Worm (Caenorhabditis elegans) whole organism, L4 larva: ENCODE measurements around the gene wago-4.

Source experiments
- F10B5.3 ChIP-seq: sonication (generic microtip); optimal IDR thresholded peaks from 2 replicates; lab custom pipeline; 2016; ENCODE audit warnings: mild to moderate bottlenecking, missing genetic modification characterization, missing compliant biosample characterization
- F37D6.2 ChIP-seq: sonication (generic microtip); optimal IDR thresholded peaks from 2 replicates; lab custom pipeline; 2016; ENCODE audit warnings: mild to moderate bottlenecking, missing genetic modification characterization, missing compliant biosample characterization
- F49E8.2 ChIP-seq: sonication (generic microtip); optimal IDR thresholded peaks from 2 replicates; lab custom pipeline; 2016; ENCODE audit warnings: missing compliant biosample characterization, mild to moderate bottlenecking, missing genetic modification characterization, borderline replicate concordance
- T20F7.1 ChIP-seq: fragments of 200-800 bp; sonication (Bioruptor generic); optimal IDR thresholded peaks from 2 replicates; lab custom pipeline; 2018; ENCODE audit warnings: mild to moderate bottlenecking, missing genetic modification characterization, missing compliant biosample characterization
- Y105C5A.15 ChIP-seq: fragments of 200-800 bp; sonication (Bioruptor generic); IDR thresholded peaks from 2 replicates; pipeline ENCODE4 v1.3.6; 2022; ENCODE audit warnings: missing genetic modification characterization, missing compliant biosample characterization
- Y5F2A.4 ChIP-seq: fragments of 200-800 bp; sonication (Bioruptor generic); optimal IDR thresholded peaks from 2 replicates; lab custom pipeline; 2018; ENCODE audit warnings: mild to moderate bottlenecking, missing genetic modification characterization, missing compliant biosample characterization
- Y75B8A.6 ChIP-seq: fragments of 200-800 bp; sonication (Bioruptor generic); IDR thresholded peaks from 2 replicates; pipeline ENCODE4 v1.3.6; 2022; ENCODE audit warnings: missing genetic modification reagents, missing genetic modification characterization, missing compliant biosample characterization
- ZK546.5 ChIP-seq, 2 experiments: sonication (generic microtip); optimal IDR thresholded peaks; 2 replicates each; lab custom pipeline; 2017; ENCODE audit warnings: missing biosample characterization in 2 of 2, missing genetic modification characterization in 2 of 2
- aha-1 ChIP-seq: fragments of 150-350 bp; peaks from one replicate; lab custom pipeline; 2014; ENCODE audit warnings: missing biosample characterization, missing genetic modification characterization
- arid-1 ChIP-seq: fragments of 200-800 bp; sonication (Bioruptor generic); conservative IDR thresholded peaks from 2 replicates; pipeline ENCODE4 v1.3.6; 2022; ENCODE audit warnings: missing genetic modification reagents, missing genetic modification characterization, missing compliant biosample characterization
- ceh-28 ChIP-seq: fragments of 150-350 bp; optimal IDR thresholded peaks from 2 replicates; lab custom pipeline; 2014; ENCODE audit warnings: missing biosample characterization, missing genetic modification reagents, missing genetic modification characterization
- ceh-44 ChIP-seq: fragments of 200-800 bp; sonication (Bioruptor generic); IDR thresholded peaks from 2 replicates; pipeline ENCODE4 v1.3.6; 2022; ENCODE audit warnings: missing genetic modification reagents, missing genetic modification characterization, missing compliant biosample characterization
- ceh-82 ChIP-seq: sonication (generic microtip); optimal IDR thresholded peaks from 2 replicates; lab custom pipeline; 2017; ENCODE audit warnings: missing biosample characterization, missing genetic modification characterization
- cey-2 ChIP-seq: sonication (generic microtip); optimal IDR thresholded peaks from 3 replicates; lab custom pipeline; 2017; ENCODE audit warnings: missing genetic modification characterization, mild to moderate bottlenecking, missing compliant biosample characterization, antibody characterized with exemption, borderline replicate concordance; ENCODE audit not compliant: insufficient read depth
- ctbp-1 ChIP-seq: fragments of 200-800 bp; sonication (Bioruptor generic); IDR thresholded peaks from 2 replicates; pipeline ENCODE4 v1.3.6; 2022; ENCODE audit warnings: missing genetic modification reagents, missing genetic modification characterization, missing compliant biosample characterization
- daf-12 ChIP-seq: fragments of 150-350 bp; optimal IDR thresholded peaks from 2 replicates; lab custom pipeline; 2014; ENCODE audit warnings: missing biosample characterization, missing genetic modification reagents, missing genetic modification characterization
- daf-16 ChIP-seq, 3 experiments: sonication (generic microtip); optimal IDR thresholded peaks; 2 replicates each; lab custom pipeline; 2016 to 2017; ENCODE audit warnings: missing genetic modification characterization in 3 of 3, missing genetic modification reagents in 3 of 3, mild to moderate bottlenecking in 2 of 3, missing compliant biosample characterization in 2 of 3, missing biosample characterization in 1 of 3, moderate library complexity in 1 of 3
- daf-8 ChIP-seq: fragments of 200-800 bp; sonication (Bioruptor generic); IDR thresholded peaks from 2 replicates; pipeline ENCODE4 v1.3.6; 2022; ENCODE audit warnings: missing genetic modification characterization, missing compliant biosample characterization
- dmd-6 ChIP-seq: fragments of 200-800 bp; sonication (Bioruptor generic); IDR thresholded peaks from 2 replicates; pipeline ENCODE4 v1.3.6; 2022; ENCODE audit warnings: missing genetic modification reagents, missing genetic modification characterization, missing compliant biosample characterization
- dpl-1 ChIP-seq: fragments of 150-350 bp; optimal IDR thresholded peaks from 2 replicates; lab custom pipeline; 2014; ENCODE audit warnings: missing biosample characterization, missing genetic modification reagents, missing genetic modification characterization
- duxl-1 ChIP-seq: sonication (generic microtip); optimal IDR thresholded peaks from 2 replicates; lab custom pipeline; 2016; ENCODE audit warnings: mild to moderate bottlenecking, missing genetic modification characterization, moderate library complexity, missing compliant biosample characterization; ENCODE audit not compliant: poor library complexity
- egl-27 ChIP-seq: sonication (generic microtip); optimal IDR thresholded peaks from 3 replicates; lab custom pipeline; 2017; ENCODE audit warnings: missing biosample characterization, missing genetic modification reagents, missing genetic modification characterization
- egl-43 ChIP-seq: fragments of 200-800 bp; sonication (Bioruptor generic); IDR thresholded peaks from 2 replicates; pipeline ENCODE4 v1.3.6; 2022; ENCODE audit warnings: missing genetic modification reagents, missing genetic modification characterization, missing compliant biosample characterization
- fkh-10 ChIP-seq: fragments of 150-350 bp; optimal IDR thresholded peaks from 2 replicates; lab custom pipeline; 2014; ENCODE audit warnings: missing biosample characterization, missing genetic modification reagents, missing genetic modification characterization
- hif-1 ChIP-seq, 2 experiments: sonication (generic microtip); optimal IDR thresholded peaks; 2 replicates each; lab custom pipeline; 2016 to 2017; ENCODE audit warnings: missing compliant biosample characterization in 2 of 2, missing genetic modification characterization in 2 of 2, missing genetic modification reagents in 2 of 2, missing genotype in 2 of 2, mild to moderate bottlenecking in 1 of 2
- hlh-11 ChIP-seq: fragments of 200-800 bp; sonication (Bioruptor generic); optimal IDR thresholded peaks from 2 replicates; lab custom pipeline; 2018; ENCODE audit warnings: mild to moderate bottlenecking, missing genetic modification characterization, missing compliant biosample characterization
- hlh-30 ChIP-seq: sonication (generic microtip); optimal IDR thresholded peaks from 2 replicates; lab custom pipeline; 2017; ENCODE audit warnings: antibody characterized with exemption, mild to moderate bottlenecking, missing genetic modification characterization, missing compliant biosample characterization; ENCODE audit not compliant: insufficient read depth
- hmg-1.1 ChIP-seq: fragments of 200-800 bp; sonication (Bioruptor generic); IDR thresholded peaks from 2 replicates; pipeline ENCODE4 v1.3.6; 2022; ENCODE audit warnings: missing genetic modification reagents, missing genetic modification characterization, missing compliant biosample characterization
- jun-1 ChIP-seq: fragments of 150-350 bp; optimal IDR thresholded peaks from 2 replicates; lab custom pipeline; 2014; ENCODE audit warnings: missing biosample characterization, missing genetic modification reagents, missing genetic modification characterization
- lim-7 ChIP-seq: fragments of 200-800 bp; sonication (Bioruptor generic); IDR thresholded peaks from 2 replicates; pipeline ENCODE4 v1.3.6; 2022; ENCODE audit warnings: missing genetic modification characterization, missing compliant biosample characterization
- lin-13 ChIP-seq: fragments of 150-350 bp; optimal IDR thresholded peaks from 2 replicates; lab custom pipeline; 2014; ENCODE audit warnings: missing biosample characterization, missing genetic modification reagents, missing genetic modification characterization
- lir-3 ChIP-seq: sonication (generic microtip); optimal IDR thresholded peaks from 2 replicates; lab custom pipeline; 2016; ENCODE audit warnings: mild to moderate bottlenecking, missing genetic modification characterization, missing compliant biosample characterization
- madf-9 ChIP-seq: fragments of 200-800 bp; sonication (Bioruptor generic); conservative IDR thresholded peaks from 2 replicates; pipeline ENCODE4 v1.3.6; 2022; ENCODE audit warnings: missing genetic modification reagents, missing genetic modification characterization, missing compliant biosample characterization
- mdl-1 ChIP-seq, 2 experiments: fragments of 150-350 bp in 1 of 2; sonication (generic microtip) in 1 of 2; optimal IDR thresholded peaks; 2 replicates each; lab custom pipeline; 2014 to 2017; ENCODE audit warnings: missing biosample characterization in 2 of 2, missing genetic modification characterization in 2 of 2
- mep-1 ChIP-seq: fragments of 150-350 bp; sonication (generic microtip); optimal IDR thresholded peaks from 3 replicates; lab custom pipeline; 2014; ENCODE audit warnings: missing biosample characterization, missing genetic modification characterization
- mxl-3 ChIP-seq: fragments of 200-800 bp; sonication (Bioruptor generic); optimal IDR thresholded peaks from 2 replicates; lab custom pipeline; 2018; ENCODE audit warnings: mild to moderate bottlenecking, missing genetic modification characterization, missing compliant biosample characterization
- nhr-10 ChIP-seq: fragments of 150-350 bp; optimal IDR thresholded peaks from 2 replicates; lab custom pipeline; 2014; ENCODE audit warnings: missing biosample characterization, missing genetic modification characterization
- nhr-102 ChIP-seq: sonication (generic microtip); optimal IDR thresholded peaks from 2 replicates; lab custom pipeline; 2016; ENCODE audit warnings: mild to moderate bottlenecking, missing genetic modification characterization, moderate library complexity, missing compliant biosample characterization
- nhr-11 ChIP-seq: fragments of 150-350 bp; optimal IDR thresholded peaks from 2 replicates; lab custom pipeline; 2014; ENCODE audit warnings: missing biosample characterization, missing genetic modification characterization
- nhr-111 ChIP-seq: fragments of 200-800 bp; sonication (Bioruptor generic); optimal IDR thresholded peaks from 2 replicates; lab custom pipeline; 2018; ENCODE audit warnings: mild to moderate bottlenecking, missing genetic modification characterization, missing compliant biosample characterization
- nhr-42 ChIP-seq: fragments of 200-800 bp; sonication (Bioruptor generic); IDR thresholded peaks from 2 replicates; pipeline ENCODE4 v1.3.6; 2022; ENCODE audit warnings: missing genetic modification characterization, missing compliant biosample characterization
- nhr-76 ChIP-seq: fragments of 150-350 bp; optimal IDR thresholded peaks from 2 replicates; lab custom pipeline; 2014; ENCODE audit warnings: missing biosample characterization, missing genetic modification characterization
- php-3 ChIP-seq: fragments of 200-800 bp; sonication (Bioruptor generic); IDR thresholded peaks from 2 replicates; pipeline ENCODE4 v1.3.6; 2022; ENCODE audit warnings: missing genetic modification reagents, missing genetic modification characterization, missing compliant biosample characterization
- rbr-2 ChIP-seq: sonication (generic microtip); optimal IDR thresholded peaks from 2 replicates; lab custom pipeline; 2016; ENCODE audit warnings: missing genotype, missing genetic modification characterization, missing compliant biosample characterization
- saeg-2 ChIP-seq: fragments of 200-800 bp; sonication (Bioruptor generic); IDR thresholded peaks from 2 replicates; pipeline ENCODE4 v1.3.6; 2022; ENCODE audit warnings: missing genetic modification reagents, missing genetic modification characterization, missing compliant biosample characterization
- set-16 ChIP-seq: fragments of 200-800 bp; sonication (Bioruptor generic); IDR thresholded peaks from 2 replicates; pipeline ENCODE4 v1.3.6; 2022; ENCODE audit warnings: missing genetic modification reagents, missing genetic modification characterization, missing compliant biosample characterization
- skn-1 ChIP-seq: fragments of 150-350 bp; optimal IDR thresholded peaks from 2 replicates; lab custom pipeline; 2014; ENCODE audit warnings: missing biosample characterization, missing genetic modification characterization
- spr-1 ChIP-seq: sonication (generic microtip); optimal IDR thresholded peaks from 2 replicates; lab custom pipeline; 2016; ENCODE audit warnings: mild to moderate bottlenecking, missing genetic modification characterization, missing compliant biosample characterization
- zag-1 ChIP-seq: fragments of 150-350 bp; optimal IDR thresholded peaks from 2 replicates; lab custom pipeline; 2014; ENCODE audit warnings: missing biosample characterization, missing genetic modification characterization
- zfp-3 ChIP-seq: fragments of 200-800 bp; sonication (Bioruptor generic); conservative IDR thresholded peaks from 2 replicates; pipeline ENCODE4 v1.3.6; 2022; ENCODE audit warnings: missing genetic modification reagents, missing genetic modification characterization, missing compliant biosample characterization
- ztf-11 ChIP-seq: fragments of 150-350 bp; optimal IDR thresholded peaks from 2 replicates; lab custom pipeline; 2014; ENCODE audit warnings: missing biosample characterization, missing genetic modification characterization

wago-4 gene

DNA sequence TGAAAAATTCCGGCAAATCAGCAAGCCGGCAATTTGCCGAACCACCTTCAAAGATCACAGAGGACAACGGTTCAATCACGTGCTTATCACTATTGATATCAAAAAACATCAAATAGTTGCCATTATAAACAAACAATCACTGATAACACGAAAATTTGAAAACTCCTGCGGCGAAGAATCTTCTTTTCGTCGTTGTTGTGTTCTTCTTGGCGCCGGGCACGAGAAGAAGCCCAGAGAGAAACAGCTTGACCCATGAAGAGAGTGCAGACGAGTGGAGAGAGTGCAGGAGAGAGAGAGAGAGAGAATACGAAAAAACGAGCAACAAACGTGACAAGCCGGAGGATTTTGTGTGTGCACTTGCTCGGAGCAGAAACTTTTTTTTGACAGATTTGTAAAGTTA is 40.7 kb upstream of the wago-4 start (continued):
- TF ChIP-seq madf-9 (GFP tag; lab: Robert Waterston, UW) (0 out of 2 replicates have a peak, but pooled peaks have one; percentile 18), ceh-28 (tag; lab: Kevin White, UChicago) (no peak), T20F7.1 (no peak), daf-12 (tag; lab: Kevin White, UChicago) (no peak), skn-1 (tag; lab: Kevin White, UChicago) (no peak), F49E8.2 (tag; lab: Kevin White, UChicago) (no peak), Y75B8A.6 (GFP tag; lab: Robert Waterston, UW) (no peak), egl-27 (no peak), zag-1 (tag; lab: Kevin White, UChicago) (no peak), mdl-1 (tag; optimal IDR thresholded peaks at IDR 0.05; lab: Kevin White, UChicago) (peak; percentile 43 to 90), hmg-1.1 (GFP tag; lab: Robert Waterston, UW) (peak; percentile 45; the same call in 1 of the 2 replicates), ceh-82 (tag; lab: Kevin White, UChicago) (no peak), hlh-11 (tag; lab: Kevin White, UChicago) (peak; percentile 95), ceh-44 (GFP tag; lab: Robert Waterston, UW) (no peak), dmd-6 (GFP tag; lab: Robert Waterston, UW) (peak; percentile 93), lim-7 (GFP tag; lab: Robert Waterston, UW) (no peak), lin-13 (peak; percentile 26), aha-1 (tag; lab: Kevin White, UChicago) (peak; percentile 98), rbr-2 (tag; lab: Kevin White, UChicago) (no peak), lir-3 (no peak), cey-2 (tag; lab: Kevin White, UChicago) (no peak), ztf-11 (tag; lab: Kevin White, UChicago) (no peak), nhr-42 (GFP tag; lab: Robert Waterston, UW) (no peak), ctbp-1 (no peak), F10B5.3 (no peak), hif-1 (tag; optimal IDR thresholded peaks at IDR 0.05; lab: Kevin White, UChicago) (peak; percentile 63 to 99), nhr-102 (tag; lab: Kevin White, UChicago) (peak; percentile 69), hlh-30 (tag; lab: Kevin White, UChicago) (peak; percentile 90), dpl-1 (GFP tag; lab: Kevin White, UChicago) (no peak), nhr-76 (tag; lab: Kevin White, UChicago) (no peak), arid-1 (no peak), zfp-3 (0 out of 2 replicates have a peak, but pooled peaks have one; percentile 37), mep-1 (tag; lab: Kevin White, UChicago) (peak; percentile 68), nhr-11 (peak; percentile 39), daf-8 (GFP tag; lab: Robert Waterston, UW) (no peak), nhr-111 (GFP tag; lab: Kevin White, UChicago) (no peak), fkh-10 (no peak), saeg-2 (GFP tag; lab: Robert Waterston, UW) (no peak), php-3 (GFP tag; lab: Robert Waterston, UW) (peak; percentile 66), ZK546.5 (tag; optimal IDR thresholded peaks at IDR 0.05; lab: Kevin White, UChicago) (no peak), mxl-3 (GFP tag; lab: Kevin White, UChicago) (no peak), F37D6.2 (tag; lab: Kevin White, UChicago) (no peak), jun-1 (tag; lab: Kevin White, UChicago) (no peak), Y5F2A.4 (GFP tag; lab: Kevin White, UChicago) (no peak), daf-16 (GFP tag; optimal IDR thresholded peaks at IDR 0.05; lab: Kevin White, UChicago) (peak; percentile 72 to 85), daf-16 (tag; optimal IDR thresholded peaks at IDR 0.05; lab: Kevin White, UChicago) (peak; percentile 99), spr-1 (tag; lab: Kevin White, UChicago) (no peak), Y105C5A.15 (GFP tag; lab: Robert Waterston, UW) (no peak), set-16 (peak; percentile 33), duxl-1 (tag; lab: Kevin White, UChicago) (no peak), egl-43 (GFP tag; lab: Robert Waterston, UW) (no peak), nhr-10 (tag; lab: Kevin White, UChicago) (peak; percentile 56)
